Worm (Caenorhabditis elegans): ENCODE data around the gene F25E5.8.

Gene F25E5.8

ce11 chrV:7434805-7435363 lies 846 bp upstream of the F25E5.8 start:
- TF ChIP-seq pha-4 (tag; optimal IDR thresholded peaks at IDR 0.05) (no peak), mls-2 (tag; optimal IDR thresholded peaks at IDR 0.05) (no peak), nhr-76 (tag; optimal IDR thresholded peaks at IDR 0.05) (no peak), flh-1 (GFP tag; optimal IDR thresholded peaks at IDR 0.05) (no peak), ztf-11 (tag; optimal IDR thresholded peaks at IDR 0.05) (no peak), blmp-1 (tag; optimal IDR thresholded peaks at IDR 0.05) (no peak), ceh-43 (GFP tag; optimal IDR thresholded peaks at IDR 0.05) (no peak)

ce11 chrV:7436509-7436908 lies 779 bp downstream of the F25E5.8 start:
- TF ChIP-seq zip-8 (tag; optimal IDR thresholded peaks at IDR 0.05): no peak
- no peak for TF ChIP-seq cnd-1 (tag; optimal IDR thresholded peaks at IDR 0.05)
- no peak for TF ChIP-seq nhr-12 (tag; optimal IDR thresholded peaks at IDR 0.05)
- no peak for TF ChIP-seq tbx-8 (GFP tag; optimal IDR thresholded peaks at IDR 0.05)
- TF ChIP-seq lin-32 (GFP tag; optimal IDR thresholded peaks at IDR 0.05): no peak
- TF ChIP-seq snpc-4 (tag; optimal IDR thresholded peaks at IDR 0.05): no peak
- no peak for TF ChIP-seq ztf-11 (tag; optimal IDR thresholded peaks at IDR 0.05)
- TF ChIP-seq lin-13 (tag; optimal IDR thresholded peaks at IDR 0.05): no peak
- TF ChIP-seq unc-39 (tag; optimal IDR thresholded peaks at IDR 0.05): no peak
- no peak for TF ChIP-seq sem-2 (GFP tag; optimal IDR thresholded peaks at IDR 0.05)
- TF ChIP-seq mls-2 (tag; optimal IDR thresholded peaks at IDR 0.05): no peak
- TF ChIP-seq ceh-39 (tag; optimal IDR thresholded peaks at IDR 0.05): no peak
- TF ChIP-seq nhr-76 (tag; optimal IDR thresholded peaks at IDR 0.05): no peak

- TF ChIP-seq snpc-4 (tag; optimal IDR thresholded peaks at IDR 0.05) (no peak), blmp-1 (tag; optimal IDR thresholded peaks at IDR 0.05) (no peak), tbx-8 (GFP tag; optimal IDR thresholded peaks at IDR 0.05) (no peak), ceh-83 (GFP tag; optimal IDR thresholded peaks at IDR 0.05) (no peak), drap-1 (GFP tag; optimal IDR thresholded peaks at IDR 0.05) (no peak), ces-1 (GFP tag; optimal IDR thresholded peaks at IDR 0.05) (no peak), unc-39 (tag; optimal IDR thresholded peaks at IDR 0.05) (no peak), lsy-2 (tag; optimal IDR thresholded peaks at IDR 0.05) (no peak), nhr-2 (tag; optimal IDR thresholded peaks at IDR 0.05) (no peak), mab-5 (tag; optimal IDR thresholded peaks at IDR 0.05) (no peak)
Observed at ce11 chrV:7436911-7437310, 1.2 kb downstream of the F25E5.8 start.

- TF ChIP-seq snpc-4 (tag; optimal IDR thresholded peaks at IDR 0.05) (no peak), mep-1 (tag; optimal IDR thresholded peaks at IDR 0.05) (no peak), elt-1 (tag; optimal IDR thresholded peaks at IDR 0.05; ENCODE audit: borderline replicate concordance, insufficient read depth) (no peak), ceh-39 (tag; optimal IDR thresholded peaks at IDR 0.05) (no peak), flh-1 (GFP tag; optimal IDR thresholded peaks at IDR 0.05) (no peak), nhr-12 (tag; optimal IDR thresholded peaks at IDR 0.05) (no peak), zip-8 (tag; optimal IDR thresholded peaks at IDR 0.05) (no peak), drap-1 (GFP tag; optimal IDR thresholded peaks at IDR 0.05) (no peak)
Observed at ce11 chrV:7437538-7437937, 1.8 kb downstream of the F25E5.8 start, which contains the start of gene F25E5.9. F25E5.9 (minus strand) TSS chrV:7437919.

ce11 chrV:7437985-7438384 lies 2.3 kb downstream of the F25E5.8 start, which contains the start of gene F25E5.16:
F25E5.16 (plus strand) TSS chrV:7438285.
- TF ChIP-seq drap-1 (GFP tag; optimal IDR thresholded peaks at IDR 0.05) (no peak), unc-62 (GFP tag; optimal IDR thresholded peaks at IDR 0.05) (no peak), ztf-11 (tag; optimal IDR thresholded peaks at IDR 0.05) (no peak), nhr-76 (tag; optimal IDR thresholded peaks at IDR 0.05) (no peak), ceh-39 (tag; optimal IDR thresholded peaks at IDR 0.05) (no peak), bed-3 (GFP tag; optimal IDR thresholded peaks at IDR 0.05) (no peak), ceh-43 (GFP tag; optimal IDR thresholded peaks at IDR 0.05) (no peak), unc-39 (tag; optimal IDR thresholded peaks at IDR 0.05) (no peak), ham-2 (GFP tag; optimal IDR thresholded peaks at IDR 0.05) (no peak), unc-120 (tag; optimal IDR thresholded peaks at IDR 0.05; ENCODE audit: poor library complexity, severe bottlenecking) (no peak), nhr-237 (tag; optimal IDR thresholded peaks at IDR 0.05) (no peak), nhr-28 (tag; optimal IDR thresholded peaks at IDR 0.05) (no peak), mep-1 (tag; optimal IDR thresholded peaks at IDR 0.05) (no peak), hlh-1 (tag; optimal IDR thresholded peaks at IDR 0.05) (no peak), elt-1 (tag; optimal IDR thresholded peaks at IDR 0.05; ENCODE audit: borderline replicate concordance, insufficient read depth) (no peak)
